Worm (Caenorhabditis elegans) whole organism, young adult: Measurements from ENCODE around the gene nape-2.

ENCODE experiments used
- F22D6.2 ChIP-seq: sonication (generic microtip); optimal IDR thresholded peaks from 2 replicates; lab custom pipeline; 2016; ENCODE audit warnings: mild to moderate bottlenecking, missing genetic modification characterization, missing compliant biosample characterization
- chd-7 ChIP-seq: sonication (generic microtip); optimal IDR thresholded peaks from 2 replicates; lab custom pipeline; 2016; ENCODE audit warnings: mild to moderate bottlenecking, missing genetic modification characterization, moderate library complexity, missing compliant biosample characterization
- madf-10 ChIP-seq: sonication (generic microtip); optimal IDR thresholded peaks from 2 replicates; lab custom pipeline; 2016; ENCODE audit warnings: mild to moderate bottlenecking, missing genetic modification characterization, missing compliant biosample characterization
- pha-4 ChIP-seq: fragments of 150-350 bp; sonication (generic microtip); optimal IDR thresholded peaks from 2 replicates; lab custom pipeline; 2014; ENCODE audit warnings: missing biosample characterization, missing genetic modification reagents, missing genetic modification characterization
- snpc-4 ChIP-seq, 5 experiments: fragments of 150-350 bp in 1 of 5; sonication (generic microtip) in 4 of 5; optimal IDR thresholded peaks; 2 replicates each; lab custom pipeline; 2014 to 2018; ENCODE audit warnings: missing genetic modification characterization in 5 of 5, missing biosample characterization in 3 of 5, antibody characterized with exemption in 2 of 5, mild to moderate bottlenecking in 2 of 5, missing compliant biosample characterization in 2 of 5, missing genotype in 2 of 5, moderate library complexity in 2 of 5, missing genetic modification reagents in 1 of 5
- unc-62 ChIP-seq: fragments of 150-350 bp; optimal IDR thresholded peaks from 2 replicates; lab custom pipeline; 2014; ENCODE audit warnings: missing biosample characterization, missing genetic modification reagents, missing genetic modification characterization

ce11 chrIV:3720644-3721043, 18.1 kb downstream of the nape-2 start:
- TF ChIP-seq unc-62 (GFP tag; lab: Kevin White, UChicago) (no peak), pha-4 (tag; lab: Kevin White, UChicago) (no peak), snpc-4 (GFP tag; optimal IDR thresholded peaks at IDR 0.05; lab: Kevin White, UChicago) (no peak), snpc-4 (tag; optimal IDR thresholded peaks at IDR 0.05; lab: Kevin White, UChicago) (no peak), chd-7 (tag; lab: Kevin White, UChicago) (no peak), F22D6.2 (no peak), madf-10 (no peak)
